Worm (Caenorhabditis elegans) whole organism, L3 larva: ENCODE measurements around the gene C04C3.4.
"Not testable (repeated sequence)": the region's sequence is repeated elsewhere in the genome, so short reads cannot be mapped to it uniquely, and the experiment has no call there.

Source experiments
- R02D3.7 ChIP-seq: fragments of 150-350 bp; optimal IDR thresholded peaks from 2 replicates; lab custom pipeline; 2014; ENCODE audit warnings: missing biosample characterization, missing genetic modification characterization
- ZK546.5 ChIP-seq: sonication (generic microtip); optimal IDR thresholded peaks from 2 replicates; lab custom pipeline; 2017; ENCODE audit warnings: missing biosample characterization, missing genetic modification characterization
- aly-2 ChIP-seq: fragments of 150-350 bp; optimal IDR thresholded peaks from 2 replicates; lab custom pipeline; 2014; ENCODE audit warnings: missing biosample characterization, missing genetic modification characterization
- ama-1 ChIP-seq: fragments of 150-350 bp; optimal IDR thresholded peaks from 2 replicates; lab custom pipeline; 2018
- ceh-16 ChIP-seq: sonication (generic microtip); optimal IDR thresholded peaks from 2 replicates; lab custom pipeline; 2017; ENCODE audit warnings: missing biosample characterization, missing genetic modification characterization
- ceh-28 ChIP-seq: fragments of 150-350 bp; optimal IDR thresholded peaks from 2 replicates; lab custom pipeline; 2014; ENCODE audit warnings: missing biosample characterization, missing genetic modification reagents, missing genetic modification characterization
- ceh-82 ChIP-seq: fragments of 150-350 bp; optimal IDR thresholded peaks from 2 replicates; lab custom pipeline; 2014; ENCODE audit warnings: missing biosample characterization, missing genetic modification characterization
- ceh-9 ChIP-seq: sonication (generic microtip); optimal IDR thresholded peaks from 2 replicates; lab custom pipeline; 2018; ENCODE audit warnings: missing biosample characterization, missing genetic modification characterization
- daf-12 ChIP-seq: fragments of 150-350 bp; optimal IDR thresholded peaks from 2 replicates; lab custom pipeline; 2014; ENCODE audit warnings: missing biosample characterization, missing genetic modification reagents, missing genetic modification characterization
- egl-5 ChIP-seq: fragments of 150-350 bp; optimal IDR thresholded peaks from 2 replicates; lab custom pipeline; 2017; ENCODE audit warnings: missing biosample characterization, missing genetic modification reagents, missing genetic modification characterization, inconsistent platforms
- elt-2 ChIP-seq: sonication (generic microtip); optimal IDR thresholded peaks from 2 replicates; lab custom pipeline; 2016; ENCODE audit warnings: missing genetic modification reagents, mild to moderate bottlenecking, missing genetic modification characterization, missing compliant biosample characterization
- eor-1 ChIP-seq, 2 experiments: fragments of 150-350 bp; optimal IDR thresholded peaks; 2 replicates each; lab custom pipeline; 2014 to 2018; ENCODE audit warnings: missing biosample characterization in 2 of 2, missing genetic modification characterization in 2 of 2
- fkh-10 ChIP-seq: sonication (generic microtip); optimal IDR thresholded peaks from 2 replicates; lab custom pipeline; 2017; ENCODE audit warnings: missing biosample characterization, missing genetic modification reagents, missing genetic modification characterization
- hmg-11 ChIP-seq: sonication (generic microtip); optimal IDR thresholded peaks from 2 replicates; lab custom pipeline; 2016; ENCODE audit warnings: missing genetic modification characterization, missing compliant biosample characterization
- jun-1 ChIP-seq: fragments of 150-350 bp; optimal IDR thresholded peaks from 2 replicates; lab custom pipeline; 2014; ENCODE audit warnings: missing biosample characterization, missing genetic modification reagents, missing genetic modification characterization
- lin-15B ChIP-seq: fragments of 150-350 bp; optimal IDR thresholded peaks from 2 replicates; lab custom pipeline; 2014; ENCODE audit warnings: missing biosample characterization, missing genetic modification characterization
- mdl-1 ChIP-seq: fragments of 150-350 bp; optimal IDR thresholded peaks from 2 replicates; lab custom pipeline; 2014; ENCODE audit warnings: missing biosample characterization, missing genetic modification characterization
- mml-1 ChIP-seq: fragments of 150-350 bp; sonication (generic microtip); optimal IDR thresholded peaks from 3 replicates; lab custom pipeline; 2014; ENCODE audit warnings: missing biosample characterization, missing genetic modification characterization
- nfya-1 ChIP-seq: sonication (generic microtip); optimal IDR thresholded peaks from 2 replicates; lab custom pipeline; 2017; ENCODE audit warnings: missing genetic modification characterization, mild to moderate bottlenecking, missing compliant biosample characterization, antibody characterized with exemption, moderate library complexity; ENCODE audit not compliant: insufficient read depth
- nhr-11 ChIP-seq: fragments of 150-350 bp; optimal IDR thresholded peaks from 2 replicates; lab custom pipeline; 2014; ENCODE audit warnings: missing biosample characterization, missing genetic modification characterization
- nhr-12 ChIP-seq: fragments of 150-350 bp; optimal IDR thresholded peaks from 2 replicates; lab custom pipeline; 2014; ENCODE audit warnings: missing biosample characterization, missing genetic modification characterization
- nhr-23 ChIP-seq: fragments of 150-350 bp; optimal IDR thresholded peaks from 2 replicates; lab custom pipeline; 2014; ENCODE audit warnings: missing biosample characterization, missing genetic modification reagents, missing genetic modification characterization
- nhr-237 ChIP-seq: fragments of 150-350 bp; optimal IDR thresholded peaks from 2 replicates; lab custom pipeline; 2014; ENCODE audit warnings: missing biosample characterization, missing genetic modification characterization
- nhr-28 ChIP-seq: fragments of 150-350 bp; optimal IDR thresholded peaks from 2 replicates; lab custom pipeline; 2014; ENCODE audit warnings: missing biosample characterization, missing genetic modification characterization
- nhr-43 ChIP-seq: sonication (generic microtip); optimal IDR thresholded peaks from 2 replicates; lab custom pipeline; 2016; ENCODE audit warnings: mild to moderate bottlenecking, missing genetic modification characterization, missing compliant biosample characterization; ENCODE audit not compliant: poor library complexity, severe bottlenecking
- nhr-67 ChIP-seq: fragments of 150-350 bp; optimal IDR thresholded peaks from 2 replicates; lab custom pipeline; 2014; ENCODE audit warnings: missing biosample characterization, missing genetic modification characterization
- nhr-76 ChIP-seq: fragments of 150-350 bp; sonication (generic microtip); optimal IDR thresholded peaks from 5 replicates; lab custom pipeline; 2014; ENCODE audit warnings: missing biosample characterization, missing genetic modification characterization
- nhr-77 ChIP-seq: fragments of 150-350 bp; optimal IDR thresholded peaks from 2 replicates; lab custom pipeline; 2014; ENCODE audit warnings: missing biosample characterization, missing genetic modification characterization
- pha-4 ChIP-seq: fragments of 150-350 bp; optimal IDR thresholded peaks from 2 replicates; lab custom pipeline; 2014; ENCODE audit warnings: missing biosample characterization, missing genetic modification reagents, missing genetic modification characterization
- sea-2 ChIP-seq: fragments of 150-350 bp; sonication (generic microtip); optimal IDR thresholded peaks from 4 replicates; lab custom pipeline; 2014; ENCODE audit warnings: missing biosample characterization, missing genetic modification reagents, missing genetic modification characterization
- skn-1 ChIP-seq: fragments of 150-350 bp; optimal IDR thresholded peaks from 2 replicates; lab custom pipeline; 2014; ENCODE audit warnings: missing biosample characterization, missing genetic modification characterization
- tbx-2 ChIP-seq: sonication (generic microtip); optimal IDR thresholded peaks from 2 replicates; lab custom pipeline; 2016; ENCODE audit warnings: mild to moderate bottlenecking, missing genetic modification characterization, missing compliant biosample characterization
- unc-39 ChIP-seq: sonication (generic microtip); optimal IDR thresholded peaks from 4 replicates; lab custom pipeline; 2017; ENCODE audit warnings: missing biosample characterization, missing genetic modification characterization
- ztf-11 ChIP-seq: fragments of 150-350 bp; optimal IDR thresholded peaks from 2 replicates; lab custom pipeline; 2014; ENCODE audit warnings: missing biosample characterization, missing genetic modification characterization

The C04C3.4 gene

ce11 chrIV:3386504-3387290 lies 7.5 kb upstream of the C04C3.4 start:
- TF ChIP-seq daf-12 (tag; lab: Kevin White, UChicago) = no peak
- TF ChIP-seq nhr-23 (tag; lab: Kevin White, UChicago) = no peak
- TF ChIP-seq pha-4 = peak; percentile 6
- TF ChIP-seq ztf-11 (tag; lab: Kevin White, UChicago) = no peak
- no peak for TF ChIP-seq nhr-43 (tag; lab: Kevin White, UChicago)
- TF ChIP-seq ceh-16 (tag; lab: Kevin White, UChicago) = no peak
- TF ChIP-seq mml-1 (tag; lab: Kevin White, UChicago) = no peak
- TF ChIP-seq fkh-10 = no peak
- no peak for TF ChIP-seq nhr-12 (tag; lab: Kevin White, UChicago)
- TF ChIP-seq ZK546.5 (tag; lab: Kevin White, UChicago) = no peak
- TF ChIP-seq ceh-82 = no peak
- TF ChIP-seq nhr-76 (tag; lab: Kevin White, UChicago) = no peak
- TF ChIP-seq sea-2 = no peak
- TF ChIP-seq eor-1 (tag; optimal IDR thresholded peaks at IDR 0.05; lab: Kevin White, UChicago) = no peak
- peak; percentile 16 for TF ChIP-seq elt-2
- no peak for TF ChIP-seq aly-2 (tag; lab: Kevin White, UChicago)
- TF ChIP-seq ama-1 (lab: Kevin White, UChicago) = peak; percentile 67
- TF ChIP-seq R02D3.7 = no peak
- no peak for TF ChIP-seq nhr-237 (tag; lab: Kevin White, UChicago)
- TF ChIP-seq jun-1 (tag; lab: Kevin White, UChicago) = no peak
- TF ChIP-seq egl-5 (tag; lab: Kevin White, UChicago) = no peak
- no peak for TF ChIP-seq ceh-9 (tag; lab: Kevin White, UChicago)
- no peak for TF ChIP-seq nhr-28 (tag; lab: Kevin White, UChicago)
- no peak for TF ChIP-seq ceh-28 (tag; lab: Kevin White, UChicago)
- TF ChIP-seq mdl-1 (tag; lab: Kevin White, UChicago) = no peak

ce11 chrIV:3389999-3390398 lies 4.2 kb upstream of the C04C3.4 start, which contains the start of gene B0546.5:
Gene B0546.5, minus strand, starts transcription at chrIV:3390099.
- not testable (repeated sequence) for TF ChIP-seq ceh-9, nhr-11, aly-2 (tag; lab: Kevin White, UChicago)

ce11 chrIV:3395581-3395980 lies 1.4 kb downstream of the C04C3.4 start, which contains the start of gene C04C3.14:
Gene C04C3.14, plus strand, starts transcription at chrIV:3395881.
- TF ChIP-seq unc-39 (no peak), nhr-77 (tag; lab: Kevin White, UChicago) (no peak), lin-15B (no peak), nhr-67 (no peak), jun-1 (tag; lab: Kevin White, UChicago) (no peak), egl-5 (tag; lab: Kevin White, UChicago) (no peak), tbx-2 (tag; lab: Kevin White, UChicago) (no peak), skn-1 (tag; lab: Kevin White, UChicago) (no peak), ceh-82 (no peak), nhr-11 (tag; lab: Kevin White, UChicago) (no peak), eor-1 (tag; optimal IDR thresholded peaks at IDR 0.05; lab: Kevin White, UChicago) (no peak)

ce11 chrIV:3398078-3398477 lies 3.9 kb downstream of the C04C3.4 start:
- no peak for TF ChIP-seq nhr-43 (tag; lab: Kevin White, UChicago)

DNA sequence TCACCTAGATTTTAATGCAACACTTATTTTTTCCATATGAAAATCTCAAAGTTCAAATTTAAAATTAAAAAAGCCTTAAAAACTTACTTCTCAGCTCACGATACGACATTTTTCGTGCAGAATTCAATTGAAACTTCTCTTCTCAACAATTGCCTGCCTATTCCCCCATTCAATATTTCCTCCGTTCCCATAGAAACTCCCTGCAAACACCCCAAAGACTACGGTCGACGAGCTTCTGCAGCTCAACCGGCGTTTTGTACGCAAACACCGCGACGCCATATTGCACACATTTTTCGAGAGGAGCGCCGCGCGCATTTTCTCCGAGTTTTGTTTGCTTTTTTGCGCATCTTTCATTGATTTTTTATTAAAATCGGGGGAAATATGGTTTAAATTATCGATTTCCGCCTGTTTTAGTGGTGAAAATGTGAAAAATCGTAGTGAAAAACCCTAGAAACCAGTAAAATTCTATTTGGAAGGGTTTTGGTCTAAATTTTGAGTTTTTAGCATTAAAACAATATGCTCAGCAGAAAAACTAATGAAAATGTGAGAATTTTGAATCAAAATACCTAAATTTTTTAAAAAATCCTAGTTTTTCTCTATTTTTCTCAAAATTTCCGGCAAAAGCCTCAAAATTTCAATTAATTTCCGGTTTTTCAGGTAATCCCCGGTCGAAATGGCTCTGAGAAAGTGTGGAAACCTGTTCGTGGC lies 5.0 kb downstream of the C04C3.4 start, which contains the start of the genes dyf-3 and pdhb-1:
dyf-3 (minus strand) TSS at position 217 of the 708 bp plus-strand sequence.
pdhb-1 (plus strand) TSS at position 658 of the 708 bp plus-strand sequence.
- TF ChIP-seq nhr-76 (tag; lab: Kevin White, UChicago) (no peak), lin-15B (peak; percentile 33), unc-39 (no peak), hmg-11 (tag; lab: Kevin White, UChicago) (peak; percentile 58), elt-2 (peak; percentile 28), pha-4 (peak; percentile 37), nfya-1 (tag; lab: Kevin White, UChicago) (peak; percentile 65), ZK546.5 (tag; lab: Kevin White, UChicago) (no peak)
